Fruit fly (Drosophila melanogaster): ENCODE data around the gene Uch-L5.

Gene Uch-L5

DNA sequence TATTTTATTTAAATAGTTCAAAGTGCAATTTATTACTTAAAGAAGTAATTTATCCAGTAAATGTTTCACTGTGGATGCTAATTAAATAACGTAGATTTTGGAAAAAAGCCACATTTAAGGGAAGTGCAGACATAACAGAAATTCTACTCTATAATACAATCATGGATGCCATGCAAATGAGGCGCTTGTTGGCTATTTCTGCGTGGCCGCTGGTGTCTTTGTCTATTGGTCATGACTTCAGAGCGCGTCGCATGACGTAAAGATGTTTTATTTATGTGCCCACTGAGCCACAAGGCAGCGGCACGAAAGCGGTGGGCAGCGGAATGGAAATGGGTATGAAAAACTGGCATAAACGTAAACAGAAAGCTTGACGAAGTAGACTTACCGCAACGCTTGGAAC lies 50.9 kb downstream of the Uch-L5 start (continued):
- TF ChIP-seq CG2678 (tag; optimal IDR thresholded peaks at IDR 0.05) (peak; percentile 32), CG16813 (GFP tag; IDR thresholded peaks at IDR 0.05; ENCODE audit: partially characterized antibody) (no peak), CG12769 (tag; optimal IDR thresholded peaks at IDR 0.05) (no peak), gfzf (GFP tag; optimal IDR thresholded peaks at IDR 0.05) (no peak), tgo (GFP tag; IDR thresholded peaks at IDR 0.05) (no peak), unc-4 (GFP tag; IDR thresholded peaks at IDR 0.05; ENCODE audit: partially characterized antibody) (no peak), ap (GFP tag; IDR thresholded peaks at IDR 0.05) (no peak), ATbp (GFP tag; optimal IDR thresholded peaks at IDR 0.05) (peak; percentile 29), vfl (GFP tag; optimal IDR thresholded peaks at IDR 0.05) (peak; percentile 12), CG7556 (GFP tag; optimal IDR thresholded peaks at IDR 0.05) (no peak), dmrt11E (tag; optimal IDR thresholded peaks at IDR 0.05) (no peak), HLH4C (GFP tag; IDR thresholded peaks at IDR 0.05; ENCODE audit: partially characterized antibody) (no peak), MTF-1 (GFP tag; optimal IDR thresholded peaks at IDR 0.05; ENCODE audit: borderline replicate concordance) (no peak), Six4 (GFP tag; optimal IDR thresholded peaks at IDR 0.05) (no peak), twi (tag; optimal IDR thresholded peaks at IDR 0.05) (no peak), CG3838 (GFP tag; optimal IDR thresholded peaks at IDR 0.05) (no peak), CG13424 (tag; optimal IDR thresholded peaks at IDR 0.05) (peak; percentile 28), Hmr (GFP tag; optimal IDR thresholded peaks at IDR 0.05) (peak; percentile 14), caup (GFP tag; optimal IDR thresholded peaks at IDR 0.05; ENCODE audit: severe bottlenecking) (no peak), Hand (GFP tag; optimal IDR thresholded peaks at IDR 0.05) (no peak), zfh2 (GFP tag; optimal IDR thresholded peaks at IDR 0.05) (no peak), CG4328 (GFP tag; optimal IDR thresholded peaks at IDR 0.05) (peak; percentile 32), Dad (GFP tag; optimal IDR thresholded peaks at IDR 0.05) (no peak), org-1 (GFP tag; optimal IDR thresholded peaks at IDR 0.05) (no peak), Med (GFP tag) (peak; percentile 69), gsb-n (tag; optimal IDR thresholded peaks at IDR 0.05) (no peak), CG34422 (GFP tag; IDR thresholded peaks at IDR 0.05) (no peak), CG10147 (GFP tag; optimal IDR thresholded peaks at IDR 0.05) (no peak), hkb (optimal IDR thresholded peaks at IDR 0.05) (no peak), hkb (GFP tag; IDR thresholded peaks at IDR 0.05) (peak; percentile 10; the same call in 1 of the 2 replicates)
